Worm (Caenorhabditis elegans) whole organism, mixed stage, embryonic: Measurements from ENCODE around the gene gro-1.
A peak's percentile ranks its signal among the peaks of the same experiment; 100 is the strongest.

Experiments used
- M03D4.4 ChIP-seq: sonication (generic microtip); optimal IDR thresholded peaks from 2 replicates; lab custom pipeline; 2017; ENCODE audit warnings: mild to moderate bottlenecking, missing genetic modification characterization, missing compliant biosample characterization
- bed-3 ChIP-seq: fragments of 200-800 bp; sonication (Bioruptor generic); optimal IDR thresholded peaks from 3 replicates; lab custom pipeline; 2018; ENCODE audit warnings: mild to moderate bottlenecking, missing genetic modification characterization, moderate library complexity, missing compliant biosample characterization
- blmp-1 ChIP-seq: fragments of 150-350 bp; optimal IDR thresholded peaks from 2 replicates; lab custom pipeline; 2014; ENCODE audit warnings: missing biosample characterization, missing genetic modification characterization
- ceh-39 ChIP-seq: fragments of 150-350 bp; optimal IDR thresholded peaks from 2 replicates; lab custom pipeline; 2014; ENCODE audit warnings: missing biosample characterization, missing genetic modification characterization
- ceh-43 ChIP-seq: fragments of 200-800 bp; sonication (Bioruptor generic); optimal IDR thresholded peaks from 2 replicates; lab custom pipeline; 2018; ENCODE audit warnings: mild to moderate bottlenecking, missing genetic modification characterization, moderate library complexity, missing compliant biosample characterization
- ceh-83 ChIP-seq: fragments of 200-800 bp; sonication (Bioruptor generic); optimal IDR thresholded peaks from 2 replicates; lab custom pipeline; 2018; ENCODE audit warnings: mild to moderate bottlenecking, missing genetic modification characterization, missing compliant biosample characterization
- ces-1 ChIP-seq: fragments of 150-350 bp; optimal IDR thresholded peaks from 2 replicates; lab custom pipeline; 2014; ENCODE audit warnings: missing biosample characterization, missing genetic modification reagents, missing genetic modification characterization
- cnd-1 ChIP-seq: fragments of 200-800 bp; sonication (Bioruptor generic); optimal IDR thresholded peaks from 2 replicates; lab custom pipeline; 2018; ENCODE audit warnings: mild to moderate bottlenecking, missing genetic modification characterization, missing compliant biosample characterization
- drap-1 ChIP-seq: fragments of 200-800 bp; sonication (Bioruptor generic); optimal IDR thresholded peaks from 3 replicates; lab custom pipeline; 2018; ENCODE audit warnings: mild to moderate bottlenecking, missing genetic modification characterization, missing compliant biosample characterization
- elt-1 ChIP-seq: sonication (generic microtip); optimal IDR thresholded peaks from 2 replicates; lab custom pipeline; 2017; ENCODE audit warnings: missing genetic modification characterization, mild to moderate bottlenecking, missing compliant biosample characterization, antibody characterized with exemption, moderate library complexity, borderline replicate concordance; ENCODE audit not compliant: insufficient read depth
- elt-3 ChIP-seq: fragments of 150-350 bp; optimal IDR thresholded peaks from 2 replicates; lab custom pipeline; 2014; ENCODE audit warnings: missing biosample characterization, missing genetic modification characterization
- flh-1 ChIP-seq: fragments of 200-800 bp; sonication (Bioruptor generic); optimal IDR thresholded peaks from 2 replicates; lab custom pipeline; 2018; ENCODE audit warnings: mild to moderate bottlenecking, missing genetic modification characterization, moderate library complexity, missing compliant biosample characterization
- ham-2 ChIP-seq: fragments of 200-800 bp; sonication (Bioruptor generic); optimal IDR thresholded peaks from 2 replicates; lab custom pipeline; 2018; ENCODE audit warnings: mild to moderate bottlenecking, missing genetic modification characterization, missing compliant biosample characterization
- hlh-1 ChIP-seq: fragments of 150-350 bp; optimal IDR thresholded peaks from 2 replicates; lab custom pipeline; 2014; ENCODE audit warnings: missing biosample characterization, missing genetic modification reagents, missing genetic modification characterization
- lin-13 ChIP-seq: fragments of 150-350 bp; optimal IDR thresholded peaks from 2 replicates; lab custom pipeline; 2014; ENCODE audit warnings: missing biosample characterization, missing genetic modification characterization
- lin-32 ChIP-seq: fragments of 200-800 bp; sonication (Bioruptor generic); optimal IDR thresholded peaks from 2 replicates; lab custom pipeline; 2018; ENCODE audit warnings: mild to moderate bottlenecking, missing genetic modification characterization, missing compliant biosample characterization
- lsy-2 ChIP-seq: fragments of 150-350 bp; optimal IDR thresholded peaks from 2 replicates; lab custom pipeline; 2014; ENCODE audit warnings: missing biosample characterization, missing genetic modification characterization
- mab-5 ChIP-seq: fragments of 150-350 bp; optimal IDR thresholded peaks from 2 replicates; lab custom pipeline; 2014; ENCODE audit warnings: missing biosample characterization, missing genetic modification characterization
- mep-1 ChIP-seq: fragments of 150-350 bp; optimal IDR thresholded peaks from 2 replicates; lab custom pipeline; 2017; ENCODE audit warnings: missing biosample characterization, missing genetic modification reagents, missing genetic modification characterization, inconsistent platforms
- mls-2 ChIP-seq: sonication (generic microtip); optimal IDR thresholded peaks from 2 replicates; lab custom pipeline; 2016; ENCODE audit warnings: mild to moderate bottlenecking, missing genetic modification characterization, moderate library complexity, missing compliant biosample characterization
- nhr-12 ChIP-seq: fragments of 150-350 bp; optimal IDR thresholded peaks from 2 replicates; lab custom pipeline; 2014; ENCODE audit warnings: missing biosample characterization, missing genetic modification characterization
- nhr-2 ChIP-seq: fragments of 150-350 bp; optimal IDR thresholded peaks from 2 replicates; lab custom pipeline; 2014; ENCODE audit warnings: missing biosample characterization, missing genetic modification characterization
- nhr-237 ChIP-seq: fragments of 150-350 bp; optimal IDR thresholded peaks from 2 replicates; lab custom pipeline; 2014; ENCODE audit warnings: missing biosample characterization, missing genetic modification characterization
- nhr-28 ChIP-seq: fragments of 150-350 bp; optimal IDR thresholded peaks from 2 replicates; lab custom pipeline; 2014; ENCODE audit warnings: missing biosample characterization, missing genetic modification characterization
- nhr-76 ChIP-seq: sonication (generic microtip); optimal IDR thresholded peaks from 2 replicates; lab custom pipeline; 2017; ENCODE audit warnings: missing biosample characterization, missing genetic modification characterization
- pha-4 ChIP-seq: fragments of 150-350 bp; optimal IDR thresholded peaks from 2 replicates; lab custom pipeline; 2018; ENCODE audit warnings: missing biosample characterization, missing genetic modification reagents, missing genetic modification characterization
- sem-2 ChIP-seq: fragments of 200-800 bp; sonication (Bioruptor generic); optimal IDR thresholded peaks from 2 replicates; lab custom pipeline; 2018; ENCODE audit warnings: mild to moderate bottlenecking, missing genetic modification characterization, missing compliant biosample characterization
- snpc-4 ChIP-seq: fragments of 150-350 bp; optimal IDR thresholded peaks from 2 replicates; lab custom pipeline; 2014; ENCODE audit warnings: missing biosample characterization, missing genetic modification characterization
- sptf-1 ChIP-seq: sonication (generic microtip); optimal IDR thresholded peaks from 2 replicates; lab custom pipeline; 2017; ENCODE audit warnings: mild to moderate bottlenecking, missing genetic modification characterization, moderate library complexity, missing compliant biosample characterization
- tbx-8 ChIP-seq: fragments of 200-800 bp; sonication (Bioruptor generic); optimal IDR thresholded peaks from 2 replicates; lab custom pipeline; 2018; ENCODE audit warnings: mild to moderate bottlenecking, missing genetic modification characterization, moderate library complexity, missing compliant biosample characterization
- unc-120 ChIP-seq: sonication (generic microtip); optimal IDR thresholded peaks from 2 replicates; lab custom pipeline; 2017; ENCODE audit warnings: missing genetic modification characterization, missing compliant biosample characterization; ENCODE audit not compliant: poor library complexity, severe bottlenecking
- unc-39 ChIP-seq: fragments of 150-350 bp; optimal IDR thresholded peaks from 2 replicates; lab custom pipeline; 2014; ENCODE audit warnings: missing biosample characterization, missing genetic modification characterization
- unc-62 ChIP-seq: fragments of 150-350 bp; optimal IDR thresholded peaks from 2 replicates; lab custom pipeline; 2014; ENCODE audit warnings: missing biosample characterization, missing genetic modification reagents, missing genetic modification characterization
- zip-8 ChIP-seq: fragments of 150-350 bp; optimal IDR thresholded peaks from 2 replicates; lab custom pipeline; 2014; ENCODE audit warnings: missing biosample characterization, missing genetic modification characterization
- ztf-11 ChIP-seq: fragments of 150-350 bp; optimal IDR thresholded peaks from 2 replicates; lab custom pipeline; 2014; ENCODE audit warnings: missing biosample characterization, missing genetic modification characterization

Gene gro-1

DNA sequence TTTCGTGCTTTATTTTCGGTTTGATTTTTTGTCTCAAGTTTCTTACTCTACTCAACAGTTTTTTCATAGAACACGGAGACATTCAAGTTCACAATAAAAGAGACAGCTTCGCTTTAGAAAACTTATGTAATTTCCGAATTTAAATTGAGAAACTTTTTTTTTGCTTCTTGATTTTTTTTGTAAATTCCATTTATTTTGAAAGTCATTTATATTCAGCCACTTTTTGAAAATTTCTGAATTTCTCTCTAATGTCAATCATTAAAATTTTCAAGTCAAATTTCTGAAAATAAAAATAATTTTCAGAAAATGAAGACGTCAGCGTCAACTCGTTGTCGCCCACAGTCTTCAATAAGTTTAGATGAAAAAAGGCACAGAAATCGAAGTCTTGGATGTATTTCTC is 23.0 kb downstream of the gro-1 start, which contains the start of gene T15B12.1:
Gene T15B12.1, plus strand, starts transcription at position 301 of the 400 bp plus-strand sequence.
- no peak for TF ChIP-seq sptf-1 (tag; lab: Kevin White, UChicago)
- no peak for TF ChIP-seq ham-2 (GFP tag; lab: Kevin White, UChicago)

DNA sequence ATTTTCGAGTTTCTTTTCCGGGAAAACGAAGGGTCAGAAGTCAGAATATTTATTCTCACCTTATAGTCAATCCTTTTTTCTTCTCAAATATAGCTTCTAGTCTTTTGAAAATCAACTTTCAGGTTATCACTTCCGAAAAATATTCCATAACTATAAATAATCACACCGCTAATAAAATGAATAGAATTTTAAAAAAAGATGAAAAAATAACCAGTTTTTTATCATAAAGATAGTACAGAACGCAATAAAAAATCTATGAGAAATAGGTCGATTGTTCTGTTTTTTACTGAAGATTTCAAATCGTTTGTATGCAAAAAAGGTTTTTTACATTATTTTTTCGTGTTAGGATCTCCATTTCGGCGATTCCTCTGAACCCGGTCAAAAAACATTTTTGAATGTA is 25.3 kb downstream of the gro-1 start:
- TF ChIP-seq nhr-28 (no peak), ztf-11 (no peak), unc-39 (tag; lab: Kevin White, UChicago) (no peak), lin-13 (tag; lab: Kevin White, UChicago) (no peak), ceh-39 (tag; lab: Kevin White, UChicago) (no peak), nhr-12 (tag; lab: Kevin White, UChicago) (no peak), elt-3 (tag; lab: Kevin White, UChicago) (no peak), lsy-2 (tag; lab: Kevin White, UChicago) (no peak), ham-2 (GFP tag; lab: Kevin White, UChicago) (no peak), mep-1 (tag; lab: Kevin White, UChicago) (no peak), drap-1 (GFP tag; lab: Kevin White, UChicago) (no peak), mls-2 (no peak)

DNA sequence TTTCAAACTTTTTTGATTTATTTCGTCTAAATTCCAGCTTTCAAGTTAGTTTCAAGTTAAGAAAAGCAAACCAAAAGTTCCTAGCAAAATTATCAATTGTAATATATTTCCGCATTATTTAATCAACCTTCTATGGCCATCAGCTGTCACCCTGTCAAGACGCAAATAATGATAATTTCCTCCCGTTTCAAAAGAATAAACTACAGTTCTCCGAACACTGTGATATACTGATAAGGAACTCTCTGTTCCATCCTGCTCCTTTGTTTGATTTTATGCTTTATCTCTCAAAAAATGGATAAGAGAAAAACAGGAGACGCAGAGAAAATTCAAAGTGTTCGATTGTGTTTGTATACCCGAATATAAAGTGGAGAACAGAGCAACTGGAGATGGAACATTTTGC is 26.4 kb downstream of the gro-1 start:
- TF ChIP-seq bed-3 (GFP tag; lab: Kevin White, UChicago) (no peak), ham-2 (GFP tag; lab: Kevin White, UChicago) (no peak), lin-13 (tag; lab: Kevin White, UChicago) (no peak), elt-3 (tag; lab: Kevin White, UChicago) (no peak), lin-32 (GFP tag; lab: Kevin White, UChicago) (no peak), blmp-1 (tag; lab: Kevin White, UChicago) (no peak), elt-1 (tag; lab: Kevin White, UChicago) (no peak), ceh-39 (tag; lab: Kevin White, UChicago) (no peak), unc-62 (GFP tag; lab: Kevin White, UChicago) (no peak), unc-120 (tag; lab: Kevin White, UChicago) (no peak), nhr-237 (tag; lab: Kevin White, UChicago) (no peak), hlh-1 (tag; lab: Kevin White, UChicago) (no peak), cnd-1 (tag; lab: Kevin White, UChicago) (no peak), pha-4 (no peak), nhr-12 (tag; lab: Kevin White, UChicago) (no peak)

DNA sequence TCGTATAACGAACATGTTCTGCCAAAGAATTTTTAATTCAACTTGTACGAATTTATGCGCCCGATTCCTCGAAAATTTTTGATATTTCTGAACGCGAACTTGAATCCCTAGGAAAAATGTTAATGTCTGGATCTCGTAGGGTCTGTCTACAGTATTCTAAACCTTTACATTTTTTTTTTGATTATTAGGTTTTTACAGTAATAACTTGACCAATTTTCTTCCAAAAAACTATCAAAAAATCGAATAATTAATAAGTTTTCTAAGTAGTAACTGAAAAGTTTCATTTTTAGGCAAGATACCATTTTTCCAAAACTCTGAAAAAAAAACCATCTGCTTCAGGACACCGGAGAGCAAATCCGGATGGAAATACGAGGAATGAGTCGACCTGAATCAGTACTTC is 29.4 kb downstream of the gro-1 start:
- TF ChIP-seq ces-1: no peak
- no peak for TF ChIP-seq bed-3 (GFP tag; lab: Kevin White, UChicago)
- no peak for TF ChIP-seq unc-62 (GFP tag; lab: Kevin White, UChicago)
- no peak for TF ChIP-seq nhr-2
- no peak for TF ChIP-seq pha-4
- no peak for TF ChIP-seq elt-1 (tag; lab: Kevin White, UChicago)
- no peak for TF ChIP-seq nhr-12 (tag; lab: Kevin White, UChicago)
- no peak for TF ChIP-seq unc-120 (tag; lab: Kevin White, UChicago)
- no peak for TF ChIP-seq lin-32 (GFP tag; lab: Kevin White, UChicago)
- TF ChIP-seq drap-1 (GFP tag; lab: Kevin White, UChicago): no peak
- TF ChIP-seq flh-1 (GFP tag; lab: Kevin White, UChicago): no peak
- no peak for TF ChIP-seq ham-2 (GFP tag; lab: Kevin White, UChicago)
- no peak for TF ChIP-seq snpc-4 (tag; lab: Kevin White, UChicago)

DNA sequence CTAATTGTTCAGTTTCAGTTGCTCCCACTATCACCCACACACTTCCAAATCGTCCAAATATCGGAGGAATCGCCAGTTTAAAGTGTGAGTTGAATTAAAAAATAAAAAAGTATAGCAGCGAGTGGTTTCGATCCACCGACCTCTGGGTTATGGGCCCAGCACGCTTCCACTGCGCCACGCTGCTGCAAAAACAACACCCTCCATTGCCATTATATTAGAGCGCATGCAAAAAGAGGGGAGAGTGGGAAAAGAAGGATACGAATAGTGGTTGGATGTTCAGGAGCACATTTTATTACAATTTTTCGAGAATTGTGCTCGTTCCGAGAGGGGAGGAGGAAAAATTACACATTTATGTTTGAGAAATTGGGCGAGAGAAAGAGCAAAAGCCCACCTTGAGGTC is 30.0 kb downstream of the gro-1 start:
- TF ChIP-seq mab-5 (no peak), nhr-12 (tag; lab: Kevin White, UChicago) (no peak), bed-3 (GFP tag; lab: Kevin White, UChicago) (peak; percentile 80), nhr-2 (no peak), zip-8 (tag; lab: Kevin White, UChicago) (no peak), cnd-1 (tag; lab: Kevin White, UChicago) (peak; percentile 90), M03D4.4 (tag; lab: Kevin White, UChicago) (peak; percentile 93), sptf-1 (tag; lab: Kevin White, UChicago) (peak; percentile 95), lin-32 (GFP tag; lab: Kevin White, UChicago) (peak; percentile 77), sem-2 (GFP tag; lab: Kevin White, UChicago) (peak; percentile 83), unc-39 (tag; lab: Kevin White, UChicago) (peak; percentile 7), snpc-4 (tag; lab: Kevin White, UChicago) (no peak), tbx-8 (GFP tag; lab: Kevin White, UChicago) (peak; percentile 80), flh-1 (GFP tag; lab: Kevin White, UChicago) (peak; percentile 86), ceh-83 (peak; percentile 92), nhr-76 (tag; lab: Kevin White, UChicago) (peak; percentile 51), pha-4 (peak; percentile 38), drap-1 (GFP tag; lab: Kevin White, UChicago) (peak; percentile 91), unc-120 (tag; lab: Kevin White, UChicago) (peak; percentile 89), elt-3 (tag; lab: Kevin White, UChicago) (no peak), hlh-1 (tag; lab: Kevin White, UChicago) (peak; percentile 67), nhr-237 (tag; lab: Kevin White, UChicago) (peak; percentile 4), mls-2 (peak; percentile 95), ceh-43 (GFP tag; lab: Kevin White, UChicago) (peak; percentile 88), lsy-2 (tag; lab: Kevin White, UChicago) (peak; percentile 10), mep-1 (tag; lab: Kevin White, UChicago) (peak; percentile 35), unc-62 (GFP tag; lab: Kevin White, UChicago) (peak; percentile 65), nhr-28 (peak; percentile 27), lin-13 (tag; lab: Kevin White, UChicago) (no peak), ceh-39 (tag; lab: Kevin White, UChicago) (no peak), ztf-11 (peak; percentile 28), ham-2 (GFP tag; lab: Kevin White, UChicago) (peak; percentile 79)
